Worm (Caenorhabditis elegans) whole organism, late embryonic: ENCODE measurements around the gene gpx-3.

ENCODE experiments used
- T23F11.4 ChIP-seq: fragments of 200-800 bp; sonication (Bioruptor generic); optimal IDR thresholded peaks from 2 replicates; lab custom pipeline; 2018; ENCODE audit warnings: mild to moderate bottlenecking, missing genetic modification characterization, missing compliant biosample characterization
- Y22D7AL.16 ChIP-seq: sonication (generic microtip); optimal IDR thresholded peaks from 2 replicates; lab custom pipeline; 2016; ENCODE audit warnings: missing genetic modification characterization, missing compliant biosample characterization
- ceh-48 ChIP-seq: sonication (generic microtip); optimal IDR thresholded peaks from 2 replicates; lab custom pipeline; 2016; ENCODE audit warnings: missing genetic modification characterization, inconsistent platforms, missing compliant biosample characterization
- ceh-6 ChIP-seq: fragments of 200-800 bp; sonication (Bioruptor generic); optimal IDR thresholded peaks from 2 replicates; lab custom pipeline; 2018; ENCODE audit warnings: mild to moderate bottlenecking, missing genetic modification characterization, missing compliant biosample characterization
- ets-4 ChIP-seq: sonication (generic microtip); optimal IDR thresholded peaks from 2 replicates; lab custom pipeline; 2016; ENCODE audit warnings: missing genetic modification characterization, missing compliant biosample characterization
- hlh-30 ChIP-seq: sonication (generic microtip); optimal IDR thresholded peaks from 2 replicates; lab custom pipeline; 2017; ENCODE audit warnings: antibody characterized with exemption, missing genetic modification characterization, missing compliant biosample characterization; ENCODE audit not compliant: insufficient read depth
- hlh-8 ChIP-seq: sonication (generic microtip); optimal IDR thresholded peaks from 2 replicates; lab custom pipeline; 2016; ENCODE audit warnings: missing genotype, missing genetic modification characterization, missing compliant biosample characterization
- pax-1 ChIP-seq: fragments of 150-350 bp; optimal IDR thresholded peaks from 2 replicates; lab custom pipeline; 2014; ENCODE audit warnings: missing biosample characterization, missing genetic modification characterization
- pqm-1 ChIP-seq: sonication (generic microtip); optimal IDR thresholded peaks from 2 replicates; lab custom pipeline; 2016; ENCODE audit warnings: missing genetic modification characterization, missing compliant biosample characterization
- tbx-2 ChIP-seq: sonication (generic microtip); optimal IDR thresholded peaks from 2 replicates; lab custom pipeline; 2016; ENCODE audit warnings: missing genetic modification characterization, missing compliant biosample characterization

ce11 chrX:9549657-9550369 is 37.9 kb upstream of the gpx-3 start:
- TF ChIP-seq ceh-48 (no peak), hlh-8 (tag; lab: Kevin White, UChicago) (no peak), pax-1 (tag; lab: Kevin White, UChicago) (no peak), ceh-6 (GFP tag; lab: Kevin White, UChicago) (no peak), ets-4 (no peak), tbx-2 (no peak), pqm-1 (tag; lab: Kevin White, UChicago) (no peak), T23F11.4 (no peak), hlh-30 (tag; lab: Kevin White, UChicago) (no peak), Y22D7AL.16 (no peak)
